Worm (Caenorhabditis elegans) whole organism, mixed stage, embryonic: Measurements from ENCODE around the gene R09H10.3.

Experiments
- bed-3 ChIP-seq: fragments of 200-800 bp; sonication (Bioruptor generic); optimal IDR thresholded peaks from 3 replicates; lab custom pipeline; 2018; ENCODE audit warnings: mild to moderate bottlenecking, missing genetic modification characterization, moderate library complexity, missing compliant biosample characterization
- ces-1 ChIP-seq: fragments of 150-350 bp; optimal IDR thresholded peaks from 2 replicates; lab custom pipeline; 2014; ENCODE audit warnings: missing biosample characterization, missing genetic modification reagents, missing genetic modification characterization
- elt-3 ChIP-seq: fragments of 150-350 bp; optimal IDR thresholded peaks from 2 replicates; lab custom pipeline; 2014; ENCODE audit warnings: missing biosample characterization, missing genetic modification characterization
- lin-13 ChIP-seq: fragments of 150-350 bp; optimal IDR thresholded peaks from 2 replicates; lab custom pipeline; 2014; ENCODE audit warnings: missing biosample characterization, missing genetic modification characterization
- nhr-12 ChIP-seq: fragments of 150-350 bp; optimal IDR thresholded peaks from 2 replicates; lab custom pipeline; 2014; ENCODE audit warnings: missing biosample characterization, missing genetic modification characterization
- nhr-2 ChIP-seq: fragments of 150-350 bp; optimal IDR thresholded peaks from 2 replicates; lab custom pipeline; 2014; ENCODE audit warnings: missing biosample characterization, missing genetic modification characterization
- nhr-237 ChIP-seq: fragments of 150-350 bp; optimal IDR thresholded peaks from 2 replicates; lab custom pipeline; 2014; ENCODE audit warnings: missing biosample characterization, missing genetic modification characterization
- pha-4 ChIP-seq: fragments of 150-350 bp; optimal IDR thresholded peaks from 2 replicates; lab custom pipeline; 2018; ENCODE audit warnings: missing biosample characterization, missing genetic modification reagents, missing genetic modification characterization
- sptf-1 ChIP-seq: sonication (generic microtip); optimal IDR thresholded peaks from 2 replicates; lab custom pipeline; 2017; ENCODE audit warnings: mild to moderate bottlenecking, missing genetic modification characterization, moderate library complexity, missing compliant biosample characterization
- ztf-11 ChIP-seq: fragments of 150-350 bp; optimal IDR thresholded peaks from 2 replicates; lab custom pipeline; 2014; ENCODE audit warnings: missing biosample characterization, missing genetic modification characterization

- TF ChIP-seq pha-4 (tag; lab: Kevin White, UChicago) (no peak), nhr-12 (no peak), lin-13 (tag; lab: Kevin White, UChicago) (no peak), nhr-237 (tag; lab: Kevin White, UChicago) (no peak), elt-3 (no peak), ztf-11 (tag; lab: Kevin White, UChicago) (no peak), bed-3 (GFP tag; lab: Kevin White, UChicago) (no peak), nhr-2 (tag; lab: Kevin White, UChicago) (no peak), sptf-1 (no peak), ces-1 (GFP tag; lab: Kevin White, UChicago) (peak; percentile 35)
These were observed 32.4 kb upstream of the R09H10.3 start for ce11 chrIV:10574471-10574870.
